Fruit fly (Drosophila melanogaster): ENCODE measurements around the gene Ssl1.

Gene Ssl1

DNA sequence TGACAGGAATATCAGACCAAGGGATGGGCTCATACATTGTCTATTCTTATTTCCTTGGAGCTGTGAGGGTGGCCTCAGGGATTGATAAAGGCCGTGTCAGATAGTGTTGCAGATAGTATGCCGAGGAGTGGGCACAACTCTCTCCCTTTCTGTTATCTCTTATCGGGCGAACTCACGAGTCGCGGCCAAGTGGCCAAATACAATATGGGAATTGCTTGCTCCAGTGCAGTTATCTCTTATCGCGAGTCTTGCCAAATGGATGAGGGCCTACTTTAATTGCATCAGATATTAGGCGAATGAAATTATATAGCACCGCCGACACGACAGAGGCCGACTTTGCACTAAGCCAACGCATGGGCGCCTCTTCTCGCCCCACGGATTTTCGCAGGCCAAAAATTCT lies 8.1 kb downstream of the Ssl1 start:
- no peak for TF ChIP-seq CG11294 (GFP tag; IDR thresholded peaks at IDR 0.05)
- TF ChIP-seq Eip93F (GFP tag; optimal IDR thresholded peaks at IDR 0.05) = peak; percentile 53
- TF ChIP-seq svp (GFP tag) = peak; percentile 70
- peak; percentile 26 for TF ChIP-seq dsx (GFP tag; optimal IDR thresholded peaks at IDR 0.05; ENCODE audit: poor library complexity, severe bottlenecking)
- no peak for TF ChIP-seq CG6276 (GFP tag; optimal IDR thresholded peaks at IDR 0.05)
- peak; percentile 73 for TF ChIP-seq vri (GFP tag; optimal IDR thresholded peaks at IDR 0.05)

dm6 chr3L:22887677-22888076 lies 8.8 kb downstream of the Ssl1 start:
- TF ChIP-seq Eip78C (GFP tag) (peak; percentile 9), topi (GFP tag; optimal IDR thresholded peaks at IDR 0.05) (no peak), CG8632 (GFP tag; optimal IDR thresholded peaks at IDR 0.05) (no peak), salr (GFP tag; optimal IDR thresholded peaks at IDR 0.05) (no peak), CG1621 (tag; optimal IDR thresholded peaks at IDR 0.05) (no peak), fkh (GFP tag; optimal IDR thresholded peaks at IDR 0.05) (peak; percentile 62), Hr4 (GFP tag; optimal IDR thresholded peaks at IDR 0.05) (no peak)

DNA sequence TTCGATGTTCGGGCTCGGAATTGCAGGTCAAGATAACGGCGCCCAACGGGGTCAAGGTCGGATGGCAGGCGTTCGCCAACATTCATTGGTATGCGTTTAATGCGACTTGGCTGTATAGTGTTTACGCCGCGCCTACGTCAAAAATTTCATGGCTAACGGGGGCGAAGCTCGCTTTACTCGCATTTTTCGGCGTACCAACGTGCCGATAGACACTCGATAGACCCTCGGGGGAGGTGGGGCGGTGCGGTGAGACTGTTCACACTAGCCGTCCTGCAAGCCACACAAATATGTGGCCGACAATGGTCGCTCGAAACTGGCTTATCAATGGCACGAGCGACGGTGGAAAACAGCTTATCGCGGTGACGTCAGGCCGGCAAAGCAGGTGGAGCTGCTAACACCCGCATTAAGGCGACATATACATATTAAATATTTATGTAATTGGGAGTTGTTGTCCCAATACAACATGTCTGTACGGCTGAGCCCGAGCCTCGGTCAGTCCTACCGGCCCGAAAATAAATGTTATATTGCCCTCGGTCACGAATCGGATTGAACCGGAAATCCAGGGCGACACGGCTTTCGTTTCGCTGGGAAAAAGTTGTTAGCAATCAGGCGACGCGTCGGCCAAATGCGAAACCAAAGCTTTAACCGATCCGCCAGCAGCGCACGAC lies 9.8 kb downstream of the Ssl1 start:
- TF ChIP-seq svp (GFP tag) = peak; percentile 61
- TF ChIP-seq fkh (GFP tag; optimal IDR thresholded peaks at IDR 0.05) = peak; percentile 9
- TF ChIP-seq dsx (GFP tag; optimal IDR thresholded peaks at IDR 0.05; ENCODE audit: poor library complexity, severe bottlenecking) = no peak
- TF ChIP-seq Eip78C (GFP tag) = peak; percentile 47

dm6 chr3L:22890024-22890423 lies 11.1 kb downstream of the Ssl1 start:
- no peak for TF ChIP-seq CG8119 (GFP tag; IDR thresholded peaks at IDR 0.05)
- TF ChIP-seq svp (GFP tag) = peak; percentile 64
- TF ChIP-seq Hr38 (GFP tag; optimal IDR thresholded peaks at IDR 0.05) = no peak
- TF ChIP-seq Eip75B (GFP tag; optimal IDR thresholded peaks at IDR 0.05) = no peak
- no peak for TF ChIP-seq Eip93F (GFP tag; optimal IDR thresholded peaks at IDR 0.05)
- TF ChIP-seq topi (GFP tag; optimal IDR thresholded peaks at IDR 0.05) = no peak
- TF ChIP-seq vri (GFP tag; optimal IDR thresholded peaks at IDR 0.05) = peak; percentile 42
- TF ChIP-seq Met (GFP tag; optimal IDR thresholded peaks at IDR 0.05) = no peak
- TF ChIP-seq Ets21C (GFP tag; optimal IDR thresholded peaks at IDR 0.05) = no peak
- no peak for TF ChIP-seq Lpt (GFP tag; optimal IDR thresholded peaks at IDR 0.05)
- TF ChIP-seq CG11902 (GFP tag; optimal IDR thresholded peaks at IDR 0.05) = no peak

dm6 chr3L:22891009-22891408 lies 12.1 kb downstream of the Ssl1 start:
- TF ChIP-seq pdm3 (GFP tag; optimal IDR thresholded peaks at IDR 0.05) (no peak), vri (GFP tag; optimal IDR thresholded peaks at IDR 0.05) (peak; percentile 6)

DNA sequence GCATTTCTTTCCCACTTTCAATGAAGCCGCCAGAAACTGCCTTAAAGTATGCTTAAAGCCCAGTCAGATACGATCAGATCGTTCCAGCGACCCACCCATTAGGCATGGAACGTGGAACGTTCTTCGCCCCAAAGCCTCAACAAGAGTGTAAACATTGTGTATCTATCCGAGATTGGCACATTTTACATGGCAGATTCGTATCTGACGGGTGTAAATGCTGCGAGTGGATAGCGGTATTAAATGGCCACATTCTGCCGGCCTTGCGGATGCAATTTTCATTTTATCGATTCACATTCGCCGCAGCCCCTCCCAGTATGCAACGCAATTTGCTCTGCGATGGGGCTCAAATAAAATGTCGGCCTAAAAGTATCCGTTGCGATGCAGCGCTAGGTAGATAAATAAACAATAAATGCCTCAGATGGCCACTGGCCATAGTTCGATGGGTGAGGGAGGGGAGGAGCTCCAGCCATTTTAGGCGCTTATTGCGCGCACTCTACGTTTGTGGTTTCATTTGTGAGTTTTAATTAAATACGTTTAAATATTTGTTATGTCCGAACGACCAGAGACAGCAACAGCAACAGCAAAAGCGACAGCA lies 15.9 kb downstream of the Ssl1 start:
- TF ChIP-seq Smox (GFP tag; optimal IDR thresholded peaks at IDR 0.05) = no peak
- peak; percentile 38 for TF ChIP-seq Eip78C (GFP tag)
- TF ChIP-seq fkh (GFP tag; optimal IDR thresholded peaks at IDR 0.05) = peak; percentile 92

- TF ChIP-seq CG7368 (GFP tag; optimal IDR thresholded peaks at IDR 0.05) (no peak), CG32006 (GFP tag; optimal IDR thresholded peaks at IDR 0.05) (no peak), Sox15 (GFP tag; optimal IDR thresholded peaks at IDR 0.05) (no peak), CG3919 (GFP tag; optimal IDR thresholded peaks at IDR 0.05) (no peak), OdsH (GFP tag; optimal IDR thresholded peaks at IDR 0.05) (no peak), CG6854 (GFP tag; optimal IDR thresholded peaks at IDR 0.05) (no peak), CG8119 (GFP tag; IDR thresholded peaks at IDR 0.05) (no peak), CG15336 (GFP tag; IDR thresholded peaks at IDR 0.05) (no peak), Sox14 (GFP tag; optimal IDR thresholded peaks at IDR 0.05) (no peak), Hr4 (GFP tag; optimal IDR thresholded peaks at IDR 0.05) (no peak), CG11762 (GFP tag; optimal IDR thresholded peaks at IDR 0.05; ENCODE audit: insufficient read depth) (no peak), Sox102F (GFP tag; optimal IDR thresholded peaks at IDR 0.05) (no peak), CG11902 (GFP tag; optimal IDR thresholded peaks at IDR 0.05) (no peak), fd85E (GFP tag; optimal IDR thresholded peaks at IDR 0.05) (no peak)
These were observed 19.6 kb downstream of the Ssl1 start, which contains the start of gene CG11131 for dm6 chr3L:22898444-22898843. CG11131 (plus strand) TSS chr3L:22898744.

Data from whole organism, prepupa.